Fruit fly (Drosophila melanogaster) whole organism, embryonic: ENCODE data around the gene Pdh.
A peak's percentile ranks its signal among the peaks of the same experiment; 100 is the strongest.

Experiments used
- Atf-2 ChIP-seq: fragments of 200-800 bp; sonication (Bioruptor generic); optimal IDR thresholded peaks from 2 replicates; lab custom pipeline; 2016; ENCODE audit warnings: missing biosample characterization, missing genetic modification characterization
- Atf6 ChIP-seq: fragments of 200-800 bp; sonication (Bioruptor generic); IDR thresholded peaks from 2 replicates; pipeline ENCODE4 v1.3.6; 2022; ENCODE audit warnings: missing biosample characterization, missing genetic modification characterization
- BEAF-32 ChIP-seq: fragments of 200-800 bp; sonication (Bioruptor generic); optimal IDR thresholded peaks from 3 replicates; lab custom pipeline; 2017; ENCODE audit warnings: missing biosample characterization, missing genetic modification characterization, mild to moderate bottlenecking, moderate library complexity, missing genetic modification reagents
- CG10209 ChIP-seq: fragments of 200-800 bp; sonication (Bioruptor generic); optimal IDR thresholded peaks from 3 replicates; lab custom pipeline; 2017; ENCODE audit warnings: missing biosample characterization, mild to moderate bottlenecking, missing genetic modification characterization, missing genetic modification reagents
- CG10267 ChIP-seq: fragments of 200-800 bp; sonication (Bioruptor generic); optimal IDR thresholded peaks from 2 replicates; lab custom pipeline; 2018; ENCODE audit warnings: missing biosample characterization, mild to moderate bottlenecking, missing genetic modification characterization, moderate library complexity
- CG10654 ChIP-seq: fragments of 200-800 bp; sonication (Bioruptor generic); optimal IDR thresholded peaks from 2 replicates; lab custom pipeline; 2016; ENCODE audit warnings: missing biosample characterization, missing genetic modification characterization
- CG11695 ChIP-seq: fragments of 200-800 bp; sonication (Bioruptor generic); IDR thresholded peaks from 3 replicates; pipeline ENCODE4 v1.3.6; 2022; ENCODE audit warnings: missing biosample characterization, missing genetic modification characterization
- CG11723 ChIP-seq: fragments of 200-800 bp; sonication (Bioruptor generic); optimal IDR thresholded peaks from 2 replicates; lab custom pipeline; 2017; ENCODE audit warnings: missing biosample characterization, mild to moderate bottlenecking, missing genetic modification characterization
- CG12744 ChIP-seq: fragments of 200-800 bp; sonication (Bioruptor generic); optimal IDR thresholded peaks from 2 replicates; lab custom pipeline; 2016; ENCODE audit warnings: missing biosample characterization, missing genetic modification characterization
- CG17829 ChIP-seq: fragments of 200-800 bp; optimal IDR thresholded peaks from 2 replicates; lab custom pipeline; 2019; ENCODE audit warnings: missing biosample characterization, mild to moderate bottlenecking, missing genetic modification characterization, moderate library complexity
- CG18764 ChIP-seq: fragments of 200-800 bp; sonication (Bioruptor generic); optimal IDR thresholded peaks from 3 replicates; lab custom pipeline; 2016; ENCODE audit warnings: missing biosample characterization, missing genetic modification characterization
- CG2678 ChIP-seq: fragments of 200-800 bp; sonication (Bioruptor generic); optimal IDR thresholded peaks from 3 replicates; lab custom pipeline; 2019; ENCODE audit warnings: missing biosample characterization, mild to moderate bottlenecking, missing genetic modification characterization, moderate library complexity
- CG3847 ChIP-seq: fragments of 200-800 bp; sonication (Bioruptor generic); IDR thresholded peaks from 2 replicates; pipeline ENCODE4 v1.3.6; 2022; ENCODE audit warnings: missing biosample characterization, missing genetic modification characterization
- CG6272 ChIP-seq: fragments of 200-800 bp; sonication (Bioruptor generic); IDR thresholded peaks from 2 replicates; pipeline ENCODE4 v1.3.6; 2022; ENCODE audit warnings: missing biosample characterization, missing genetic modification characterization
- CG8765 ChIP-seq: fragments of 200-800 bp; sonication (Bioruptor generic); IDR thresholded peaks from 2 replicates; pipeline ENCODE4 v1.3.6; 2022; ENCODE audit warnings: missing biosample characterization, missing genetic modification characterization
- CG9797 ChIP-seq: fragments of 200-800 bp; sonication (Bioruptor generic); optimal IDR thresholded peaks from 3 replicates; lab custom pipeline; 2018; ENCODE audit warnings: missing biosample characterization, mild to moderate bottlenecking, missing genetic modification characterization
- Dip2 ChIP-seq: fragments of 200-800 bp; sonication (Bioruptor generic); IDR thresholded peaks from 2 replicates; pipeline ENCODE4 v1.3.6; 2022; ENCODE audit warnings: missing biosample characterization, missing genetic modification characterization
- Ets65A ChIP-seq: fragments of 200-800 bp; sonication (Bioruptor generic); peaks from one replicate; lab custom pipeline; 2016; ENCODE audit warnings: missing biosample characterization, missing genetic modification characterization
- Fer2 ChIP-seq: fragments of 200-800 bp; sonication (Bioruptor generic); optimal IDR thresholded peaks from 2 replicates; lab custom pipeline; 2018; ENCODE audit warnings: missing biosample characterization, mild to moderate bottlenecking, missing genetic modification characterization, moderate library complexity
- HHEX ChIP-seq: fragments of 200-800 bp; sonication (Bioruptor generic); optimal IDR thresholded peaks from 3 replicates; lab custom pipeline; 2017; ENCODE audit warnings: missing biosample characterization, mild to moderate bottlenecking, missing genetic modification characterization, missing genetic modification reagents
- HLH3B ChIP-seq: fragments of 200-800 bp; sonication (Bioruptor generic); IDR thresholded peaks from 2 replicates; pipeline ENCODE4 v1.3.6; 2022; ENCODE audit warnings: missing biosample characterization, missing genetic modification characterization
- Hr3 ChIP-seq: fragments of 200-800 bp; sonication (Bioruptor generic); optimal IDR thresholded peaks from 3 replicates; lab custom pipeline; 2016; ENCODE audit warnings: missing biosample characterization, missing genetic modification characterization
- Meics ChIP-seq: fragments of 200-800 bp; sonication (Bioruptor generic); optimal IDR thresholded peaks from 2 replicates; lab custom pipeline; 2017; ENCODE audit warnings: missing biosample characterization, mild to moderate bottlenecking, missing genetic modification characterization
- Stat92E ChIP-seq, 3 experiments: fragments of >200 bp in 2 of 3; fragments of 200-800 bp in 1 of 3; sonication (Bioruptor generic) in 1 of 3; optimal IDR thresholded peaks; 2 replicates each; lab custom pipeline; 2017 to 2019; ENCODE audit warnings: missing biosample characterization in 3 of 3, missing genetic modification characterization in 3 of 3, mild to moderate bottlenecking in 1 of 3, moderate library complexity in 1 of 3
- Tbp ChIP-seq: fragments of >200 bp; optimal IDR thresholded peaks from 2 replicates; lab custom pipeline; 2018; ENCODE audit warnings: missing biosample characterization, missing genetic modification characterization
- abd-A ChIP-seq: fragments of 200-800 bp; sonication (Bioruptor generic); optimal IDR thresholded peaks from 3 replicates; lab custom pipeline; 2019; ENCODE audit warnings: missing biosample characterization, mild to moderate bottlenecking, missing genetic modification characterization, moderate library complexity
- bcd ChIP-seq: fragments of 200-800 bp; sonication (Bioruptor generic); optimal IDR thresholded peaks from 2 replicates; lab custom pipeline; 2017; ENCODE audit warnings: missing biosample characterization, mild to moderate bottlenecking, missing genetic modification characterization
- bsh ChIP-seq, 2 experiments: fragments of 200-800 bp; sonication (Bioruptor generic); optimal IDR thresholded peaks; 2 replicates each; lab custom pipeline; 2017 to 2018; ENCODE audit warnings: mild to moderate bottlenecking in 2 of 2, missing biosample characterization in 2 of 2, missing genetic modification characterization in 2 of 2, moderate library complexity in 1 of 2
- cas ChIP-seq: fragments of 200-800 bp; sonication (Bioruptor generic); IDR thresholded peaks from 2 replicates; pipeline ENCODE4 v1.3.6; 2022; ENCODE audit warnings: missing biosample characterization, missing genetic modification characterization
- crp ChIP-seq, 2 experiments: fragments of 200-800 bp; sonication (Bioruptor generic); optimal IDR thresholded peaks; 2 replicates in 1 of 2; 3 replicates in 1 of 2; lab custom pipeline; 2017; ENCODE audit warnings: missing biosample characterization in 2 of 2, missing genetic modification characterization in 2 of 2, mild to moderate bottlenecking in 1 of 2, moderate library complexity in 1 of 2
- da ChIP-seq: fragments of 200-800 bp; sonication (Bioruptor generic); optimal IDR thresholded peaks from 2 replicates; lab custom pipeline; 2016; ENCODE audit warnings: missing biosample characterization, missing genetic modification characterization
- dati ChIP-seq: fragments of 200-800 bp; sonication (Bioruptor generic); IDR thresholded peaks from 2 replicates; pipeline ENCODE4 v1.3.6; 2022; ENCODE audit warnings: missing biosample characterization, missing genetic modification characterization
- dpn ChIP-seq, 2 experiments: fragments of 200-800 bp; sonication (Bioruptor generic); optimal IDR thresholded peaks; 3 replicates each; lab custom pipeline; 2016; ENCODE audit warnings: missing biosample characterization in 2 of 2, missing genetic modification characterization in 2 of 2
- ftz-f1 ChIP-seq: fragments of 200-800 bp; sonication (Bioruptor generic); optimal IDR thresholded peaks from 2 replicates; lab custom pipeline; 2016; ENCODE audit warnings: missing biosample characterization, missing genetic modification characterization
- fu2 ChIP-seq: fragments of 200-800 bp; sonication (Bioruptor generic); optimal IDR thresholded peaks from 2 replicates; lab custom pipeline; 2016; ENCODE audit warnings: missing biosample characterization, missing genetic modification characterization
- ind ChIP-seq: fragments of 200-800 bp; sonication (Bioruptor generic); optimal IDR thresholded peaks from 3 replicates; lab custom pipeline; 2016; ENCODE audit warnings: missing biosample characterization, missing genetic modification characterization
- lov ChIP-seq, 2 experiments: fragments of 200-800 bp in 1 of 2; fragments of >200 bp in 1 of 2; sonication (Bioruptor generic) in 1 of 2; IDR thresholded peaks in 1 of 2; optimal IDR thresholded peaks in 1 of 2; 2 replicates in 1 of 2; 3 replicates in 1 of 2; pipeline versions ENCODE4 v1.3.6 to Lab custom; 2017 to 2022; ENCODE audit warnings: missing biosample characterization in 1 of 2, missing genetic modification characterization in 1 of 2
- maf-S ChIP-seq: fragments of 200-800 bp; sonication (Bioruptor generic); optimal IDR thresholded peaks from 2 replicates; lab custom pipeline; 2016; ENCODE audit warnings: missing biosample characterization, missing genetic modification characterization
- org-1 ChIP-seq: fragments of 200-800 bp; sonication (Bioruptor generic); optimal IDR thresholded peaks from 2 replicates; lab custom pipeline; 2017; ENCODE audit warnings: missing biosample characterization, missing genetic modification characterization
- phol ChIP-seq: fragments of 200-800 bp; sonication (Bioruptor generic); optimal IDR thresholded peaks from 3 replicates; lab custom pipeline; 2018; ENCODE audit warnings: missing biosample characterization, mild to moderate bottlenecking, missing genetic modification characterization, moderate library complexity
- salm ChIP-seq: fragments of 200-800 bp; sonication (Bioruptor generic); optimal IDR thresholded peaks from 2 replicates; lab custom pipeline; 2018; ENCODE audit warnings: missing biosample characterization, mild to moderate bottlenecking, missing genetic modification characterization
- sisA ChIP-seq: fragments of 200-800 bp; sonication (Bioruptor generic); IDR thresholded peaks from 2 replicates; pipeline ENCODE4 v1.3.6; 2022; ENCODE audit warnings: missing biosample characterization, missing genetic modification characterization
- sna ChIP-seq: fragments of 200-800 bp; sonication (Bioruptor generic); IDR thresholded peaks from 2 replicates; pipeline ENCODE4 v1.3.6; 2022; ENCODE audit warnings: missing biosample characterization, missing genetic modification characterization; ENCODE audit not compliant: partially characterized antibody
- tx ChIP-seq: fragments of 200-800 bp; sonication (Bioruptor generic); optimal IDR thresholded peaks from 2 replicates; lab custom pipeline; 2016; ENCODE audit warnings: missing biosample characterization, missing genetic modification characterization
- unc-4 ChIP-seq: fragments of 200-800 bp; sonication (Bioruptor generic); IDR thresholded peaks from 2 replicates; pipeline ENCODE4 v1.3.6; 2022; ENCODE audit warnings: missing biosample characterization, missing genetic modification characterization; ENCODE audit not compliant: partially characterized antibody
- usp ChIP-seq: fragments of >200 bp; optimal IDR thresholded peaks from 2 replicates; lab custom pipeline; 2017; ENCODE audit warnings: missing biosample characterization, missing genetic modification characterization
- vnd ChIP-seq: fragments of 200-800 bp; sonication (Bioruptor generic); IDR thresholded peaks from 3 replicates; pipeline ENCODE4 v1.3.6; 2022; ENCODE audit warnings: missing biosample characterization, missing genetic modification characterization; ENCODE audit not compliant: partially characterized antibody
- yki ChIP-seq: fragments of >200 bp; optimal IDR thresholded peaks from 3 replicates; lab custom pipeline; 2018

Gene Pdh

DNA sequence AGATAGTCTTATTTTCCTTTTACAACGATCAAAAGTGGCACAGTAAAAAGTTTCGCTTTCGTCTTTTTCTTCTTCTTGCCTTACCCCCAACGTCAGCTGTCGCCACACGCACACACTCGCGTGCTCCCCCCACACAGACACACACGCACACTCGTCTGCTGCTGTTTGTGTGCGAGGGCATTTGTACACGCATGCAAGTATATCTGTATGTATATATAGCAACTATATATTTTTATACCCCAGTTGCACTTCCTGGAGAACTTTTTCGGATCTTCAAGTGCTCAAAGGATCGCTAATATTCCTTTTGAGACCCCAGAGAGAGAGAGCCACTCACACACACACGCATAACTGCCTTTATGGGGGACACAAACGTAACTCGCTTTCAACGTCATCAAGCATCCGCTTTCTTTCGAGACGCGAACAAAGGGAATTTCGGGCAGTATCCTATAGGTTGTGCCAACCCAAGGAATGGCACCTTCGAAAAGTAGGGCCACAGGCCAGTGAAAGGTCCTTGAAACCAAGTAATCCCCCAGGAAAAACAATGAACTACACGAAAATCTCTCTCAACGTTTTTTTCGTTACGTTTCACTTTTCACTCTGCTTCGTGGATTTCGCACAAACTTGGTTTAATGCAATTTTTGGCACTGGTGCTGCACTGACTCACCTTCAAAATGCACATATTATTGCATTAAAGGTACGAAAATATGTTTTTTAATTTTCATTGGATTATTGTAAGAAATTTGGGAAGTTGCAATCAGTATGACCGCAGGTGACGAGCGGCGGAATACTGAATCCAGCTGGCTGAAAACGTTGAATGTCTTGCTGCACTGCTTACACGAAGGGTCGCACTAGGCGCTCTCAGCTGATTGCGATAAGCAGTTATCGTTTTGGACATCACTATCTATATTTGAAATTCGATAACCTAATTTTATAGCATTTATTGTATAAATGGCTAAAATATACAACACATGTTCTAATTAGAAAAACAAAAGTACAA lies 24.0 kb upstream of the Pdh start, which contains the start of gene roq (continued):
- TF ChIP-seq maf-S (GFP tag; lab: Kevin White, UChicago) (no peak), sisA (no peak), ind (GFP tag; lab: Kevin White, UChicago) (no peak), CG10654 (GFP tag; lab: Kevin White, UChicago) (no peak), bsh (GFP tag; optimal IDR thresholded peaks at IDR 0.05; lab: Kevin White, UChicago) (peak in 1 of 2 experiments; percentile 27), vnd (GFP tag; lab: Robert Waterston, UW) (no peak), phol (tag; lab: Kevin White, UChicago) (peak; percentile 52), tx (no peak), Tbp (GFP tag; lab: Kevin White, UChicago) (no peak), BEAF-32 (GFP tag; lab: Kevin White, UChicago) (peak; percentile 55), unc-4 (GFP tag; lab: Robert Waterston, UW) (0 out of 2 replicates have a peak, but pooled peaks have one; percentile 32), HLH3B (GFP tag; lab: Robert Waterston, UW) (no peak), Ets65A (GFP tag; lab: Kevin White, UChicago) (no peak), dpn (GFP tag; optimal IDR thresholded peaks at IDR 0.05; lab: Kevin White, UChicago) (no peak), usp (no peak), Atf6 (GFP tag; lab: Robert Waterston, UW) (peak; percentile 22; the same call in 1 of the 2 replicates), lov (optimal IDR thresholded peaks at IDR 0.05; lab: Kevin White, UChicago) (no peak), lov (GFP tag; IDR thresholded peaks at IDR 0.05; lab: Robert Waterston, UW) (no peak), CG10267 (tag; lab: Kevin White, UChicago) (peak; percentile 28), CG10209 (GFP tag; lab: Kevin White, UChicago) (no peak), Stat92E (GFP tag; optimal IDR thresholded peaks at IDR 0.05; lab: Kevin White, UChicago) (peak in 2 of 3 experiments; percentile 28 to 82), CG11723 (no peak), cas (GFP tag; lab: Robert Waterston, UW) (no peak), CG9797 (GFP tag; lab: Kevin White, UChicago) (peak; percentile 95), Hr3 (GFP tag; lab: Kevin White, UChicago) (no peak), CG11695 (no peak), yki (lab: Kevin White, UChicago) (no peak), Meics (no peak), ftz-f1 (no peak), org-1 (GFP tag; lab: Kevin White, UChicago) (no peak), dati (no peak), salm (tag; lab: Kevin White, UChicago) (no peak), Atf-2 (GFP tag; lab: Kevin White, UChicago) (no peak), sna (GFP tag; lab: Robert Waterston, UW) (0 out of 2 replicates have a peak, but pooled peaks have one; percentile 19), CG3847 (GFP tag; lab: Robert Waterston, UW) (peak; percentile 41; the same call in 1 of the 2 replicates), da (GFP tag; lab: Kevin White, UChicago) (no peak), CG6272 (no peak), CG17829 (tag; lab: Kevin White, UChicago) (peak; percentile 51), Fer2 (tag; lab: Kevin White, UChicago) (no peak), fu2 (GFP tag; lab: Kevin White, UChicago) (no peak), bcd (GFP tag; lab: Kevin White, UChicago) (no peak), CG12744 (GFP tag; lab: Kevin White, UChicago) (no peak), CG8765 (no peak), HHEX (GFP tag; lab: Kevin White, UChicago) (no peak), CG2678 (tag; lab: Kevin White, UChicago) (no peak), crp (GFP tag; optimal IDR thresholded peaks at IDR 0.05; lab: Kevin White, UChicago) (peak; percentile 96 to 99), CG18764 (GFP tag; lab: Kevin White, UChicago) (no peak), Dip2 (GFP tag; lab: Robert Waterston, UW) (no peak), abd-A (tag; lab: Kevin White, UChicago) (no peak)
